Fruit fly (Drosophila melanogaster): ENCODE data around the gene GstD2.

DNA sequence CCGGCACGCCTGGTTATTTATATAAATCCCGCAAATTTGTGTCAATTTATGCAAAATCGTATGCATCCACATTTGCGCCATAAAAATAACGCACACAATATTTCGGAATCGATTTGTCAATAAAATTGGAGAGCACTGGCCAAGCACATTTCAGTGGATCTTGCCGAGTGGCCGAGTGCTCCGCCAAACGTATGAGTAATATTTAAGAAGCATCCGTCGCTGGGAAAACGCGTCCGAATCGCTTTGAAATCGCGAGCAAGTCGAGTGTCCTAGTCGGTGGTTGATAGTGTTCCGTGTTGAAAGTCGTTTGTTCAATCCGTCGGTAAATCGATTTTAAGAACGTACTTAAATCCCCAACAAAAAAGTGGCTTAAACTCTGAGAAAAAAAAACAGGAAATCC lies 15.2 kb downstream of the GstD2 start, which contains the start of gene CG33098:
- TF ChIP-seq psq (optimal IDR thresholded peaks at IDR 0.05) (no peak), insv (optimal IDR thresholded peaks at IDR 0.05) (no peak), Myc (optimal IDR thresholded peaks at IDR 0.05) (no peak), Sin3A (optimal IDR thresholded peaks at IDR 0.05) (no peak), h (optimal IDR thresholded peaks at IDR 0.05) (no peak), ttk (optimal IDR thresholded peaks at IDR 0.05) (no peak)

All from Kc167 (cell line).